Fruit fly (Drosophila melanogaster): Measurements from ENCODE around the gene osy.

osy gene

DNA sequence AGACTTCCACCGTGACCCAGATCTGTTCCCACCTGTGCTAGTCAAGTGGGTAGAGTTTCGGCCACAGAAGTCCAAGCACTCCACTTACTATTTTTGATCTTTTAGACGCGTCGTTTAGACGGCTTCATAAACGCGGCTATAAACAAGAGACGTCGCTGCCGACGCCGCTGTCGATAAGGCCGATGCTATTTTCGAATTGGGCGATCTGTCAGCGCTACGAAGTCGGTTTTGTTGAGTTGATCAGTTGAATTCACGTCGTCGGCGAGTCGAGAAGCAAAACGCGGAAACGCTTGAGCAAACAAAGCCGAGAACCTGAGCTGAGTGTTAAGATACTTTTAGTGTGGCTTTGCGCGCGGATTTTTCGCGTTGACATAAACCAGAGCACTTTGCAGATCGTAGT lies at the start of gene osy:
TSS of gene osy (plus strand) at position 240 of the 400 bp plus-strand sequence.
- TF ChIP-seq tai (GFP tag; optimal IDR thresholded peaks at IDR 0.05) (no peak), psq (GFP tag; optimal IDR thresholded peaks at IDR 0.05) (no peak), Myc (optimal IDR thresholded peaks at IDR 0.05) (no peak), usp (GFP tag; optimal IDR thresholded peaks at IDR 0.05) (no peak), OdsH (GFP tag; optimal IDR thresholded peaks at IDR 0.05) (no peak)

DNA sequence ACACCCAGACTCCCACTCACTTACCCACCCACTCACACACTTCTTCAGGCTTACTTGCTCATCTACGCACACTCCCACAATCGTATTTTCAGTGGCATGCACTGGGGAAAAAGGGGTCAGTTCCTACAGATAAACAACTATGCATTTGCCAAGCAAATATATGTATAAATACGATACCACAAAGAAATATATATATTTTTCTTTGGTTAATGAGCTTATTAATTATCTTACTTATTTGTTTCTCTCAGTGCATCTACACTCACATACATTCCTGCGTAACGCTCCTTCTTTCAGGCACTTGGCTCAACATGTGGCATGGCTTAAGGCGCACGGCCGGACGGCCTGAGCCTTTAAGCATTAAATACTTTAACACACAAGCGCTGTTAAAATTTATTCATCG lies 37.8 kb upstream of the osy start:
- TF ChIP-seq Hr83 (GFP tag; optimal IDR thresholded peaks at IDR 0.05; ENCODE audit: poor library complexity, severe bottlenecking) (no peak), ey (GFP tag; optimal IDR thresholded peaks at IDR 0.05) (peak; percentile 14), Rel (GFP tag; optimal IDR thresholded peaks at IDR 0.05) (no peak), Rel (tag; optimal IDR thresholded peaks at IDR 0.05) (no peak), OdsH (GFP tag; optimal IDR thresholded peaks at IDR 0.05) (no peak), N (GFP tag; optimal IDR thresholded peaks at IDR 0.05) (no peak), psq (GFP tag; optimal IDR thresholded peaks at IDR 0.05) (no peak), sage (GFP tag; optimal IDR thresholded peaks at IDR 0.05) (no peak), Hnf4 (GFP tag; optimal IDR thresholded peaks at IDR 0.05) (no peak), Mio (GFP tag; optimal IDR thresholded peaks at IDR 0.05) (no peak), Sp1 (GFP tag; optimal IDR thresholded peaks at IDR 0.05) (no peak), HLH106 (tag; optimal IDR thresholded peaks at IDR 0.05) (peak; percentile 28), CG9705 (GFP tag; optimal IDR thresholded peaks at IDR 0.05) (no peak), pan (optimal IDR thresholded peaks at IDR 0.05) (no peak), CG32264 (GFP tag; optimal IDR thresholded peaks at IDR 0.05) (no peak), tai (GFP tag; optimal IDR thresholded peaks at IDR 0.05) (no peak), dsf (GFP tag; optimal IDR thresholded peaks at IDR 0.05; ENCODE audit: borderline replicate concordance) (no peak), rgr (GFP tag; optimal IDR thresholded peaks at IDR 0.05) (peak; percentile 17), woc (GFP tag; optimal IDR thresholded peaks at IDR 0.05) (no peak), Jra (GFP tag; optimal IDR thresholded peaks at IDR 0.05) (no peak), brk (GFP tag; optimal IDR thresholded peaks at IDR 0.05) (no peak), Myc (optimal IDR thresholded peaks at IDR 0.05) (no peak), Dif (GFP tag; optimal IDR thresholded peaks at IDR 0.05; ENCODE audit: partially characterized antibody) (no peak), h (GFP tag; optimal IDR thresholded peaks at IDR 0.05) (no peak), dl (GFP tag; optimal IDR thresholded peaks at IDR 0.05; ENCODE audit: insufficient read depth in 1 of 2, partially characterized antibody in 2 of 2) (no peak), Vsx2 (GFP tag; optimal IDR thresholded peaks at IDR 0.05; ENCODE audit: partially characterized antibody) (no peak), foxo (GFP tag; optimal IDR thresholded peaks at IDR 0.05) (peak in 1 of 2 experiments; percentile 23), sv (GFP tag; optimal IDR thresholded peaks at IDR 0.05) (no peak), fru (GFP tag; optimal IDR thresholded peaks at IDR 0.05) (peak; percentile 11), CrebA (GFP tag; optimal IDR thresholded peaks at IDR 0.05; ENCODE audit: borderline replicate concordance) (no peak), Abd-B (GFP tag; optimal IDR thresholded peaks at IDR 0.05) (no peak), usp (GFP tag; optimal IDR thresholded peaks at IDR 0.05) (no peak), GATAd (GFP tag; optimal IDR thresholded peaks at IDR 0.05) (no peak), jim (GFP tag; optimal IDR thresholded peaks at IDR 0.05) (no peak), Hr78 (GFP tag; optimal IDR thresholded peaks at IDR 0.05) (no peak), lola (GFP tag; optimal IDR thresholded peaks at IDR 0.05) (no peak), dmrt93B (GFP tag; optimal IDR thresholded peaks at IDR 0.05) (no peak), br (GFP tag; optimal IDR thresholded peaks at IDR 0.05) (no peak)

DNA sequence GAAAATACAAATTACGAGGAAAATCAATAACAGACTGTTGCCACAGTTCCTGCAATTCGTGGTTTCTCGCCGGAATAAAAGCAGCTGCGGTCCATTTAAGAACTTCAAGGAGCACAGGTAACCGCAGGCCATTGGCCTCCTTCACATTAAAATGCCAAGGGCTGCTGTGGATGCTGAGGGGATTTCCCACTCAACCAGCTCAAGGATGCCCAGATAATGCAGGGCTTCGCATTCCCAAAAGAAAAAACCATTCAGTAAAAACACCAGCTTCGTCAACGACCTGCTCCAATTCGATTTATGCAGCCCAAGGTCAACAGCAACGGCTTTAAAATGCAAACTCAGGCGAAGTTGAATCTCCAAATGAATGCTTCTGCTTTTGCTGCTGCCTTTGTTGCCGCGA lies 702 bp downstream of the osy start:
- TF ChIP-seq Rel (GFP tag; optimal IDR thresholded peaks at IDR 0.05) (no peak), Rel (tag; optimal IDR thresholded peaks at IDR 0.05) (peak; percentile 73), CG32264 (GFP tag; optimal IDR thresholded peaks at IDR 0.05) (no peak)

Measured in whole organism, wandering third instar larva.